Worm (Caenorhabditis elegans) whole organism, young adult: Measurements from ENCODE around the gene jac-1.

ENCODE experiments used
- B0019.2 ChIP-seq: fragments of 200-800 bp; sonication (Bioruptor generic); conservative IDR thresholded peaks from 2 replicates; pipeline ENCODE4 v1.3.6; 2022; ENCODE audit warnings: missing genetic modification reagents, missing genetic modification characterization, missing compliant biosample characterization
- B0336.3 ChIP-seq: fragments of 200-800 bp; sonication (Bioruptor generic); IDR thresholded peaks from 2 replicates; pipeline ENCODE4 v1.3.6; 2022; ENCODE audit warnings: missing genetic modification characterization, missing compliant biosample characterization
- F39B2.1 ChIP-seq: fragments of 200-800 bp; sonication (Bioruptor generic); IDR thresholded peaks from 2 replicates; pipeline ENCODE4 v1.3.6; 2022; ENCODE audit warnings: missing genetic modification reagents, missing genetic modification characterization, missing compliant biosample characterization
- T07F8.4 ChIP-seq: sonication (generic microtip); optimal IDR thresholded peaks from 2 replicates; lab custom pipeline; 2016; ENCODE audit warnings: mild to moderate bottlenecking, missing genetic modification characterization, moderate library complexity, missing compliant biosample characterization
- ZK185.1 ChIP-seq: sonication (generic microtip); optimal IDR thresholded peaks from 2 replicates; lab custom pipeline; 2016; ENCODE audit warnings: mild to moderate bottlenecking, missing genetic modification characterization, missing compliant biosample characterization; ENCODE audit not compliant: poor library complexity, severe bottlenecking
- aptf-2 ChIP-seq: fragments of 200-800 bp; sonication (Bioruptor generic); conservative IDR thresholded peaks from 2 replicates; pipeline ENCODE4 v1.3.6; 2022; ENCODE audit warnings: missing genetic modification reagents, missing genetic modification characterization, missing compliant biosample characterization
- atf-7 ChIP-seq: sonication (generic microtip); optimal IDR thresholded peaks from 2 replicates; lab custom pipeline; 2017; ENCODE audit warnings: mild to moderate bottlenecking, missing genetic modification characterization, missing compliant biosample characterization
- athp-1 ChIP-seq: sonication (generic microtip); optimal IDR thresholded peaks from 2 replicates; lab custom pipeline; 2017; ENCODE audit warnings: mild to moderate bottlenecking, missing genetic modification characterization, missing compliant biosample characterization
- attf-3 ChIP-seq: fragments of 200-800 bp; sonication (Bioruptor generic); conservative IDR thresholded peaks from 2 replicates; pipeline ENCODE4 v1.3.6; 2022; ENCODE audit warnings: missing genetic modification reagents, missing genetic modification characterization, missing compliant biosample characterization
- attf-6 ChIP-seq: fragments of 200-800 bp; sonication (Bioruptor generic); IDR thresholded peaks from 2 replicates; pipeline ENCODE4 v1.3.6; 2022; ENCODE audit warnings: missing genetic modification reagents, missing genetic modification characterization, missing compliant biosample characterization
- ccch-3 ChIP-seq: fragments of 200-800 bp; sonication (Bioruptor generic); optimal IDR thresholded peaks from 2 replicates; lab custom pipeline; 2018; ENCODE audit warnings: mild to moderate bottlenecking, missing genetic modification characterization, missing compliant biosample characterization
- cebp-1 ChIP-seq, 2 experiments: fragments of 200-800 bp in 1 of 2; sonication (Bioruptor generic) in 1 of 2; sonication (generic microtip) in 1 of 2; IDR thresholded peaks in 1 of 2; optimal IDR thresholded peaks in 1 of 2; 2 replicates each; pipeline versions ENCODE4 v1.3.6 to Lab custom; 2017 to 2022; ENCODE audit warnings: missing compliant biosample characterization in 2 of 2, missing genetic modification characterization in 2 of 2, mild to moderate bottlenecking in 1 of 2, missing genetic modification reagents in 1 of 2, moderate library complexity in 1 of 2
- cebp-2 ChIP-seq: fragments of 200-800 bp; sonication (Bioruptor generic); IDR thresholded peaks from 2 replicates; pipeline ENCODE4 v1.3.6; 2022; ENCODE audit warnings: missing genetic modification characterization, missing compliant biosample characterization
- ceh-58 ChIP-seq: fragments of 200-800 bp; sonication (Bioruptor generic); IDR thresholded peaks from 2 replicates; pipeline ENCODE4 v1.3.6; 2022; ENCODE audit warnings: missing genetic modification characterization, missing compliant biosample characterization
- ceh-79 ChIP-seq: sonication (generic microtip); optimal IDR thresholded peaks from 2 replicates; lab custom pipeline; 2017; ENCODE audit warnings: mild to moderate bottlenecking, missing genetic modification characterization, missing compliant biosample characterization
- die-1 ChIP-seq: sonication (generic microtip); optimal IDR thresholded peaks from 2 replicates; lab custom pipeline; 2016; ENCODE audit warnings: missing genotype, mild to moderate bottlenecking, missing genetic modification characterization, missing compliant biosample characterization
- dpff-1 ChIP-seq: sonication (generic microtip); optimal IDR thresholded peaks from 2 replicates; lab custom pipeline; 2017; ENCODE audit warnings: mild to moderate bottlenecking, missing genetic modification characterization, missing compliant biosample characterization
- efl-1 ChIP-seq: fragments of 150-350 bp; optimal IDR thresholded peaks from 2 replicates; lab custom pipeline; 2014; ENCODE audit warnings: missing biosample characterization, missing genetic modification reagents, missing genetic modification characterization
- ekl-4 ChIP-seq: fragments of 200-800 bp; sonication (Bioruptor generic); IDR thresholded peaks from 2 replicates; pipeline ENCODE4 v1.3.6; 2022; ENCODE audit warnings: missing genetic modification reagents, missing genetic modification characterization, missing compliant biosample characterization
- hlh-12 ChIP-seq: sonication (generic microtip); optimal IDR thresholded peaks from 2 replicates; lab custom pipeline; 2016; ENCODE audit warnings: missing genetic modification characterization, missing compliant biosample characterization
- hmg-20 ChIP-seq: fragments of 200-800 bp; sonication (Bioruptor generic); IDR thresholded peaks from 2 replicates; pipeline ENCODE4 v1.3.6; 2022; ENCODE audit warnings: missing genetic modification reagents, missing genetic modification characterization, missing compliant biosample characterization
- hrde-1 ChIP-seq: sonication (generic microtip); optimal IDR thresholded peaks from 2 replicates; lab custom pipeline; 2016; ENCODE audit warnings: missing genetic modification characterization, mild to moderate bottlenecking, missing compliant biosample characterization, moderate library complexity, missing genotype, missing genetic modification reagents, borderline replicate concordance
- let-526 ChIP-seq: fragments of 200-800 bp; sonication (Bioruptor generic); IDR thresholded peaks from 2 replicates; pipeline ENCODE4 v1.3.6; 2022; ENCODE audit warnings: missing genetic modification reagents, missing genetic modification characterization, missing compliant biosample characterization
- lsl-1 ChIP-seq: fragments of 200-800 bp; sonication (Bioruptor generic); optimal IDR thresholded peaks from 2 replicates; lab custom pipeline; 2018; ENCODE audit warnings: mild to moderate bottlenecking, missing genetic modification characterization, moderate library complexity, missing compliant biosample characterization
- madf-3 ChIP-seq: fragments of 200-800 bp; sonication (Bioruptor generic); IDR thresholded peaks from 2 replicates; pipeline ENCODE4 v1.3.6; 2022; ENCODE audit warnings: missing genetic modification reagents, missing genetic modification characterization, missing compliant biosample characterization
- nhr-179 ChIP-seq: sonication (generic microtip); optimal IDR thresholded peaks from 2 replicates; lab custom pipeline; 2016; ENCODE audit warnings: mild to moderate bottlenecking, missing genetic modification characterization, missing compliant biosample characterization
- nhr-90 ChIP-seq: sonication (generic microtip); optimal IDR thresholded peaks from 2 replicates; lab custom pipeline; 2016; ENCODE audit warnings: missing genotype, mild to moderate bottlenecking, missing genetic modification characterization, missing compliant biosample characterization
- rec-8 ChIP-seq, 2 experiments: sonication (generic microtip); optimal IDR thresholded peaks; 2 replicates each; lab custom pipeline; 2016; ENCODE audit warnings: mild to moderate bottlenecking in 2 of 2, missing genetic modification characterization in 2 of 2, missing genetic modification reagents in 2 of 2, missing genotype in 2 of 2, missing biosample characterization in 1 of 2, missing compliant biosample characterization in 1 of 2, moderate library complexity in 1 of 2
- repo-1 ChIP-seq: sonication (generic microtip); optimal IDR thresholded peaks from 2 replicates; lab custom pipeline; 2017; ENCODE audit warnings: mild to moderate bottlenecking, missing genetic modification characterization, missing compliant biosample characterization
- rpc-1 ChIP-seq, 2 experiments: fragments of 150-350 bp in 1 of 2; sonication (generic microtip) in 1 of 2; optimal IDR thresholded peaks; 2 replicates each; lab custom pipeline; 2014 to 2018; ENCODE audit warnings: missing biosample characterization in 1 of 2, missing genetic modification characterization in 1 of 2, missing genetic modification reagents in 1 of 2, missing genotype in 1 of 2
- sea-2 ChIP-seq: fragments of 200-800 bp; sonication (Bioruptor generic); IDR thresholded peaks from 2 replicates; pipeline ENCODE4 v1.3.6; 2022; ENCODE audit warnings: missing genetic modification characterization, missing compliant biosample characterization
- snpc-1.1 ChIP-seq: sonication (generic microtip); optimal IDR thresholded peaks from 2 replicates; lab custom pipeline; 2017; ENCODE audit warnings: missing genetic modification characterization, mild to moderate bottlenecking, missing compliant biosample characterization, antibody characterized with exemption, moderate library complexity, missing genotype, missing genetic modification reagents; ENCODE audit not compliant: insufficient read depth
- snpc-4 ChIP-seq, 5 experiments: fragments of 150-350 bp in 1 of 5; sonication (generic microtip) in 4 of 5; optimal IDR thresholded peaks; 2 replicates each; lab custom pipeline; 2014 to 2018; ENCODE audit warnings: missing genetic modification characterization in 5 of 5, missing biosample characterization in 3 of 5, antibody characterized with exemption in 2 of 5, mild to moderate bottlenecking in 2 of 5, missing compliant biosample characterization in 2 of 5, missing genotype in 2 of 5, moderate library complexity in 2 of 5, missing genetic modification reagents in 1 of 5
- somi-1 ChIP-seq: fragments of 200-800 bp; sonication (Bioruptor generic); optimal IDR thresholded peaks from 2 replicates; lab custom pipeline; 2018; ENCODE audit warnings: mild to moderate bottlenecking, missing genetic modification characterization, missing compliant biosample characterization
- tbp1 ChIP-seq: fragments of 200-800 bp; sonication (Bioruptor generic); optimal IDR thresholded peaks from 2 replicates; lab custom pipeline; 2018; ENCODE audit warnings: mild to moderate bottlenecking, missing genetic modification characterization, missing compliant biosample characterization
- unc-130 ChIP-seq: sonication (generic microtip); optimal IDR thresholded peaks from 2 replicates; lab custom pipeline; 2016; ENCODE audit warnings: missing genetic modification reagents, missing genetic modification characterization, missing compliant biosample characterization
- ztf-22 ChIP-seq: fragments of 200-800 bp; sonication (Bioruptor generic); optimal IDR thresholded peaks from 2 replicates; lab custom pipeline; 2018; ENCODE audit warnings: mild to moderate bottlenecking, missing genetic modification characterization, moderate library complexity, missing compliant biosample characterization
- ztf-25 ChIP-seq: fragments of 200-800 bp; sonication (Bioruptor generic); IDR thresholded peaks from 2 replicates; pipeline ENCODE4 v1.3.6; 2022; ENCODE audit warnings: missing genetic modification reagents, missing genetic modification characterization, missing compliant biosample characterization

The jac-1 gene

DNA sequence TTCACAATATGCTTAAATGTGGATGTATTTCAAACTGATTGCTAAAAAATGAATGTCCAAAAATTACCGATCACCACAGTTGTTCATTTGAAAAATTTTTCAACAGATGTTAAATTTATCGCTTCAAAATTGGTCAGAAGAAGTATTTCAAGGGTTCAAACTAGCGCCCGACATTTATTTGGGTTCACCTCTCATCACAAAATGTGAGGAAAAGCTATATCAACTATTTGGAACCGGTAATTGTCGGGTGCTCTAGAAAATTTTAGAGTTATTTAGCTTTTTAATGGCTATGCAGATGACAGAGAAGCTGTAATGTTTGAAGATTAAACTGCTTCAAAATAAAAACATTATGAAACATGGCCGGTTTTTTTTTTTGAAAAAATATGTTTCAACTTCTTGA is 65.6 kb downstream of the jac-1 start:
- no peak for TF ChIP-seq rec-8 (tag; optimal IDR thresholded peaks at IDR 0.05; lab: Kevin White, UChicago)
- no peak for TF ChIP-seq let-526 (GFP tag; lab: Robert Waterston, UW)
- TF ChIP-seq ceh-58 (GFP tag; lab: Robert Waterston, UW), result no peak
- no peak for TF ChIP-seq snpc-4 (GFP tag; optimal IDR thresholded peaks at IDR 0.05; lab: Kevin White, UChicago)
- TF ChIP-seq snpc-4 (tag; optimal IDR thresholded peaks at IDR 0.05; lab: Kevin White, UChicago), result peak in 1 of 4 experiments; percentile 55
- peak; percentile 61; the same call in 1 of the 2 replicates for TF ChIP-seq attf-6

DNA sequence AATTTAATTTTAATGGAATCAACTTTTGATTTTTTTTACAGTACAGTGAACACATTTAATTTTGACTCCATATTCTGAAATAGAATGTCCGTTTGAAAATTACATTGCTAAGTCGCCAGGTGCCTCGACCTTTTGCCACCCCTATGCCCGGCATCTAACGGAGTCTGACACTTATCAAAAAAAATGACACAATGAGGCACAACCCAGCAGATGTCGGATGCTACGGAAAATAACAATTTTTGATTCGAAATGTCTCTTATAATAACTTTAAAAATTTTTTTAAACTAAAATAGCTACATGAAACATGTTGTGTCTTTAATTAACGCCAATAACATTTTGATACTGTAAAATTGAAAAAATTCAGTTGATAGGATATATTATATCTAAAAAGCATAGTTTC is 71.3 kb downstream of the jac-1 start:
- no peak for TF ChIP-seq madf-3 (GFP tag; lab: Robert Waterston, UW)
- TF ChIP-seq aptf-2 (GFP tag; lab: Robert Waterston, UW), result no peak
- no peak for TF ChIP-seq nhr-90 (tag; lab: Kevin White, UChicago)
- no peak for TF ChIP-seq hmg-20 (GFP tag; lab: Robert Waterston, UW)
- no peak for TF ChIP-seq repo-1 (tag; lab: Kevin White, UChicago)
- no peak for TF ChIP-seq snpc-4 (GFP tag; optimal IDR thresholded peaks at IDR 0.05; lab: Kevin White, UChicago)
- TF ChIP-seq snpc-4 (tag; optimal IDR thresholded peaks at IDR 0.05; lab: Kevin White, UChicago), result peak in 2 of 4 experiments; percentile 13 to 64
- no peak for TF ChIP-seq tbp1 (GFP tag; lab: Kevin White, UChicago)
- peak; percentile 77 for TF ChIP-seq attf-6
- no peak for TF ChIP-seq hlh-12 (tag; lab: Kevin White, UChicago)
- no peak for TF ChIP-seq B0019.2 (GFP tag; lab: Robert Waterston, UW)
- TF ChIP-seq athp-1 (tag; lab: Kevin White, UChicago), result no peak
- TF ChIP-seq ccch-3 (GFP tag; lab: Kevin White, UChicago), result no peak
- TF ChIP-seq snpc-1.1 (tag; lab: Kevin White, UChicago), result no peak
- TF ChIP-seq somi-1 (GFP tag; lab: Kevin White, UChicago), result no peak
- TF ChIP-seq F39B2.1 (GFP tag; lab: Robert Waterston, UW), result no peak
- no peak for TF ChIP-seq ztf-25 (GFP tag; lab: Robert Waterston, UW)
- no peak for TF ChIP-seq nhr-179 (tag; lab: Kevin White, UChicago)

DNA sequence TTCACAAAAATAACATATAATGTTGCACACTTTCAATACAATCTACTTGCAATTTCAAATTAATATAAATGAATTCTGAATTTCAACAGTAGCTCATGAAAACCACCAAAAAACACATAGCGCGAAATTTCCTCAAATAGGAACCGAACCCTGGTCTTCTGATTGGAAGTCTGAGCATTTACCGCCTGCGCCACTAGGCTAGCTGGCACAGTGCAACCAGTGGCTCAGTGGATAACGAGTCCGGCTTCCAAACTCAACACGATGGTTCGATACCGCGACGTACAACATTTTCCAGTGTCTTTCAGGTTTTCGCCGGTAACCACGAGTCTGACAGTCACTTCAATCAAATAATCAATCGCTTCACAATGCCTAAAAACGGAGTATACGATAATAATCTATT is 73.0 kb downstream of the jac-1 start:
- TF ChIP-seq snpc-4 (GFP tag; optimal IDR thresholded peaks at IDR 0.05; lab: Kevin White, UChicago) (peak; percentile 20), snpc-4 (tag; optimal IDR thresholded peaks at IDR 0.05; lab: Kevin White, UChicago) (peak in 3 of 4 experiments; percentile 88 to 91 (median 91)), ekl-4 (GFP tag; lab: Robert Waterston, UW) (no peak), tbp1 (GFP tag; lab: Kevin White, UChicago) (peak; percentile 20), B0336.3 (no peak), ZK185.1 (tag; lab: Kevin White, UChicago) (no peak), ztf-22 (GFP tag; lab: Kevin White, UChicago) (no peak), sea-2 (GFP tag; lab: Robert Waterston, UW) (no peak), cebp-2 (no peak), nhr-179 (tag; lab: Kevin White, UChicago) (no peak), attf-3 (GFP tag; lab: Robert Waterston, UW) (no peak), let-526 (GFP tag; lab: Robert Waterston, UW) (no peak), atf-7 (no peak), dpff-1 (no peak), ceh-79 (tag; lab: Kevin White, UChicago) (no peak), hrde-1 (tag; lab: Kevin White, UChicago) (no peak), T07F8.4 (tag; lab: Kevin White, UChicago) (no peak), attf-6 (peak; percentile 86), efl-1 (GFP tag; lab: Kevin White, UChicago) (no peak), rpc-1 (optimal IDR thresholded peaks at IDR 0.05; lab: Kevin White, UChicago) (no peak), rpc-1 (tag; optimal IDR thresholded peaks at IDR 0.05; lab: Kevin White, UChicago) (peak; percentile 26), die-1 (tag; lab: Kevin White, UChicago) (no peak), unc-130 (GFP tag; lab: Kevin White, UChicago) (no peak), lsl-1 (GFP tag; lab: Kevin White, UChicago) (no peak), cebp-1 (GFP tag; IDR thresholded peaks at IDR 0.05; lab: Robert Waterston, UW) (no peak), cebp-1 (tag; optimal IDR thresholded peaks at IDR 0.05; lab: Kevin White, UChicago) (no peak)
